Fruit fly (Drosophila melanogaster) whole organism, larva: ENCODE measurements around the gene nebu.

Source experiments
- noc ChIP-seq: fragments of 200-800 bp; sonication (Bioruptor generic); optimal IDR thresholded peaks from 3 replicates; lab custom pipeline; 2019; ENCODE audit warnings: missing biosample characterization, mild to moderate bottlenecking, missing genetic modification characterization, moderate library complexity

nebu gene

DNA sequence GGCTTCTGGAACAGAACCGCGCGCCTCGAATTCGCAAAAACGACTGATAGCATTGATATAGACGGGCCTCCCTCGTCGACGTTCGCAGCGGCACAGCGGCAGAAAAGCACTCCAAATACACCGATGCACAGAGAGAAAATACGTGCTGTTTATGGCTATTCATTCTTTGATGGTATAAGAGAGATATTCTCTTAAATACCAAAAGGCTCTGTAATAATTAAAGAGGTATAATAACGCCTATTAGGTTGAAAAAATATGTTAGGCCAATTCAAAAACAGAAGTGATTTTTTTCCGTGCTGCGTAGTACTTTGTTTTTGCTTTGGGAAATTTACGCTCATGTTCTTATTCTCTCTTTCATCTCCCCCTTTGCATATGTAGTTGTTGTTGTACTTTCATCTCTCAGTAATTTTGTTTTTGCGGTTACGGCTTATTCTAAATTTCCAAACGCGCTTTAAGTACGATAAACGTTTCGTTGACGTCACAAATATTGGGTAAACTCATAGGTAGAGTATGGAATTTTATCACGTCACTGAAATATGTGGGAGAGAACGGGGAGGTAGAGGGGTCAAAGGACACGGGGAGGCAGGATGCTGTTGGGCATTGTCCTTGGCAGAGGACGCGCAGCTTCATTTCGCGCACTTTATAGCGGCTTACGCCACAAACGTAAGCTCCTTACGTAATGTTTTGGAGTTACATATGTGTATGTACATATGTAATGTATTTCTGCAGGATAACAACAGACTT lies at the start of gene nebu:
nebu (minus strand) TSS at position 51 of the 744 bp plus-strand sequence.
- TF ChIP-seq noc (tag; lab: Kevin White, UChicago), result peak; percentile 98

DNA sequence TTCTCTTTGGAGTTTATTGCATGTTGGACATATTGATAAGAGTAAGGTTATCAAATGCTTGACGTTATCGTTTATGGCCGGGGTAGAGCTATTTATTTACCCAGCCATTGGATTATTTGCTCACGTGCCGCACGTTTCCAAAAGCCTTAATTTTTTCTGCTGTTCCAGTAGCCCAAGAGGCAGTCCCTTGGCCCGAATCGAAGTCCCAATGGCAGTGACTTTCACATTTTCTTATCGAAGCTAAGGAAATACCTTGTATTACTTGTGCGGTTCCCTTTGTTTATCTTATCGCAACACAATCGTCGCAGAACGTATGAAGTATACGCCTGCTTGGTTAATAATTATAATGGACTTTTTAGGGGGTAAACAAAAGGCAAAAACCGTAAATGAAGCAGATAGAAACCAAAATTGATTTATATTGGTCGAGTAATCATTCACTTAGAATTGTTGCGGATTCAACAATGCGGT lies 46.5 kb upstream of the nebu start, which contains the start of gene CG43894:
CG43894 (plus strand) TSS at position 418 of the 468 bp plus-strand sequence.
- TF ChIP-seq noc (tag; lab: Kevin White, UChicago), result peak; percentile 73

DNA sequence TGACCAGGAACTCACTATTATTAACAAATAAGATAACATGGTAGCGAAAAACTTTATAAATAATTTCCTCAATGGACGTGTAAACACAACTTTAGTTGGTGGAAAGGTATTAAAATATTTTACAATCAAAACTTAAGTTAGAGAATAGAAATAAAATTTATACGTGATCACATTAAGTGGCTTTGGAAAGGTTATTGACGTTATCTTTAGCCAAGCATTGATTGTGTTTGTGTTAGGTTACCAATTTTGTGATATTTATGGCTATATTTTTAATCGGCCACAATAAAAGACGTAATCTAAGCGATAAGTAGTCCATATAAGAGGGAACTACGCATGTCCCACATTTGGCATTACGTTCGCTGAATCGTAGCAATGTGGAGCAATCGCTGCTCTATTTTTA lies 41.8 kb upstream of the nebu start, which contains the start of gene CG14120:
CG14120 (plus strand) TSS at position 360 of the 400 bp plus-strand sequence.
- TF ChIP-seq noc (tag; lab: Kevin White, UChicago), result peak; percentile 92

DNA sequence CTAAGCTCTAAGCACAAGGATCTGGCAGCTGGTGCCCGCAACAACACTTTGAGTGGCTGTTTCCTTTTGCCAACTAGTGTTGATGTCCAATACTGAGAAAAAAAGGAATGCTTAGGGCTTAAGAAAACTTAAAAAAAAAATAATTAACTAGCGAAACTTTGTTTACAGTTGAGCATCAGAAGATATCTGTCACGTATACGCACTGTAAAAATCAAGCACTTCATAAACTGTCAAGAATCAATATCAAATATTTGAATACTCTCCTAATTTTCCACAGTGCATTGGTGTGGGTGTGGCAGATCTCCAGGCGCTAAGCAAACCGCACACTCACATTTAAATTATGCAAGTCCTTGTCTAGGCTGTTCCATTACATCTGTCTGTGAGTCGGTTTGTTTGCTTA lies 31.3 kb upstream of the nebu start:
- no peak for TF ChIP-seq noc (tag; lab: Kevin White, UChicago)

DNA sequence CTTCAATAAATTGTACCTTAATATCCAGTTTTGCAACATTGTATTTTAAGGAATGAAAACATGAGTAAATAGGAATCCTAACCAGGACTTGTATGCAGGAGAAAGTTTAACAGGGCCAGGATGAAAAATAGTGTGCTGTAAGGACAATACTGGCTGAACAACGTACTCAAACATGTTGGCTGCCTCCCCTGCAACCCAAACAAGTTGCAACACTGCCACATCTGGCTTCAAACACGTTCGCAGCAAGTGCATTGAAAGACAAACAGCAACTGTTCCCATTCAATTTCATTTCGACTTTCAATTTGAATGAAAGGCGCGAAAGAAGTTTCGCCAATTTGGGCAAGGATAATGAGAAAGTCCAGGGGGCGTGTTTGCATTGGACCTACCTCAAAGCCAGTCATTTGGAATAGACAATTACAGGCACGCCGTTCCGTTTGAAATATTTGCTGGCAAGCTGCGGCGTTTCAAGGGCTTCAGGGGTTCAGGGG lies 25.1 kb upstream of the nebu start:
- no peak for TF ChIP-seq noc (tag; lab: Kevin White, UChicago)

DNA sequence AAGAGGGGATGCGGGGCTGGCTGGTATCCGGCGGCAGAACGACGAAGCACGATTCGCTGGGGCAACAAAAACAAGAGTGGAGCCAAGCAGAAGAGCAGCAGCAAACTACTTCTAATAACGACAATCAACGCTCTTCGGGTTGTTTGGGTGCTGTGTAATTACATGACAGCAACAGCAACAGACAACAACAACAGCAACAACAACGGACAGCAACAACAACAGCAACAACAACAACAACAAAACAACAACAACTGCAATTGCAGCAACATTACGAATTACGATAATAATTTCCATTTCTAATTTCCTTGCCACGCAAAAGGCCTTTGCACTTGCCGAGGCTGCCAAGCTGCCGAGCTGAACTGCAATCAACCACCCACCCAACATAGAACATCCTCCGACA lies 21.6 kb upstream of the nebu start:
- no peak for TF ChIP-seq noc (tag; lab: Kevin White, UChicago)

DNA sequence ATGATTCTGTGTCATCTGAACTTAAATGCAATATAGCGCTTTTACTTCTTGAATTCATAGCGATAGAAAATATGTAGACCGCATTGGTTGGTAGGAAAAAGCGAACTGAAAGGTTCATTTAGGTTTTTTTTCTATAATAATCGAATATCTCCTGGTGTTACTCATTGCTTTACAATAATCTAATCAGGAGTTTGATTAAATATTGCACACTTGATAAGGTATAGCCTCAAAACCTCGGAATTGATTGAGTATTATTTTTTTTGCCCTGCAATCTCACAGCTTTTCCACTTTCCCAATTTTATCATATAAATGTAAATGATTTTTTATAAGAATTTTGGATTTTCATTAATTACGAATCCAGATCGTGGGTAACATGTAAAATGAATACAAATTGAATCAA lies 19.9 kb upstream of the nebu start, which contains the start of gene CG10943:
CG10943 (minus strand) TSS at position 101 of the 400 bp plus-strand sequence.
- no peak for TF ChIP-seq noc (tag; lab: Kevin White, UChicago)

DNA sequence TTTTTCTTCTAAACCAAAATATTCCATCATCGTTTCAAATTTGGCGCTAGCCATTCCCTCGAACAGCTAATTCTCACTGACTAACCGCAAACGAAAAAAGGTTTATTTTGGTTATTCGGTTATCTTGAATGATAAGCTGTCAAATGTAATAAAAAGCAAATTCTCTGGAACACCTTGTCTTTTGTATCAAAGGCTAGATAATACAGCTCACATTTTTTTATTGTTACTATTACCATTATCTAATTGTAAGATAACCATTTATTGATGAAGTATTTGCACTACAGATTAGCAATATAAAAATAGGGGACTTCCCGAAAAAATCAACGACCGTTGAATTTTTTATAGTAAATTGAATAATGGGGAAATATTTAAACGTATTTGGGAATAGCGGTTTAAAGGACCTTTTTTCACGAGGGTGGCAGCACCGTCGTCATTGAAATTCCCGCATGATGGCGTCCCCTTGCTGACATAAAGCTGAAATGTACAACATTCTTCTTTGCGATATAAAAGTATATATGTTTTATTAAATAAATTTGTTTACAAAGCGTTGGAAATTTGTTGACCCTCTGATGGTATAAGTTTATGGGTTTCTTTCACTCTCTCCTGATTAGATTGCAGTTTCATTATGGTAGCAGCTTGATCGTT lies 18.5 kb upstream of the nebu start, which contains the start of gene CG32107:
CG32107 (minus strand) TSS at position 51 of the 645 bp plus-strand sequence.
- no peak for TF ChIP-seq noc (tag; lab: Kevin White, UChicago)

DNA sequence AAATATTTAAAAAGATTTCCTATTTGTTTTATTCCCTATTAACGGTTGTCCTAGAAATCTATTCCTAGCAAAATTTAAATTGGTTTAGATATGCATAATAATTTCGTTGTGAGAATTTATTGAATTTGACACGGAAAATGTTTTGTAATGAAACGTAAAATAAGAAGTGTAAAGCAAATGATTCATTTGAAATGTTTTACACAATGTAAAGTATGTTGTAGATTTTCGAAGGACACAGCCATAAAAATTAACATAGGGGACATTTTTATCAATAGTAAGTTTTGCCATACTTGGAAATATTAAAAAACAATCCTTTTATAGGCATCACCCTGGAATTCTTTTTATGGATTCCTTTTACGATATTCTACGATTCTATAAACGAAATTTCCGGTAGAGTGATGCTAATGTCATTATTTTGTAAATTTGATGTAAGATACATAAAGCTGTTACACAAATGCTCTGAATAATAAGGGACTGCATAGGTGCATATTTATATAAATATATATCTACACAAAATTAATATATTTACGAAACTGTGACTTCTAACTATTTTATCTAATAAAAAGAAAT lies 14.7 kb upstream of the nebu start:
- TF ChIP-seq noc (tag; lab: Kevin White, UChicago), result no peak

DNA sequence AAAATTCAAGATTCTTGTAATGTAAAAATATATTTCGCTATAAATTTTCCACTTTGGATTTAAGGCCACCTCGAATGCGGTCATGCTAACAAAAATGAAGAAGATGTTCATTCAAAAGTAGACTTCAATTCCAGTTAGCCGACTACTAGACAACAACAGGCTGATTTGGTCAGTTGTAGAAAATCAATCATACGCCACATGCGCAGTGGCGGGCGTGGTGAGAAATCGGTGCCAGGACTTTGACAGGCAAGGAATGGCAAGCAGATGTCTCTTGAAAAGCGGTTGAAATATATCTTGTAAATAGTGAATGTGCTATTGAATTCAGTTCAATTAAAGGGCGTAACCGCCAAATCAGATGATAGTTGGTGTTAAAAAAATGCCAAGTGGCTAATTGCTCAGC lies 10.5 kb upstream of the nebu start, which contains the start of gene Ent3:
Ent3 (plus strand) TSS at position 224 of the 400 bp plus-strand sequence.
- no peak for TF ChIP-seq noc (tag; lab: Kevin White, UChicago)

DNA sequence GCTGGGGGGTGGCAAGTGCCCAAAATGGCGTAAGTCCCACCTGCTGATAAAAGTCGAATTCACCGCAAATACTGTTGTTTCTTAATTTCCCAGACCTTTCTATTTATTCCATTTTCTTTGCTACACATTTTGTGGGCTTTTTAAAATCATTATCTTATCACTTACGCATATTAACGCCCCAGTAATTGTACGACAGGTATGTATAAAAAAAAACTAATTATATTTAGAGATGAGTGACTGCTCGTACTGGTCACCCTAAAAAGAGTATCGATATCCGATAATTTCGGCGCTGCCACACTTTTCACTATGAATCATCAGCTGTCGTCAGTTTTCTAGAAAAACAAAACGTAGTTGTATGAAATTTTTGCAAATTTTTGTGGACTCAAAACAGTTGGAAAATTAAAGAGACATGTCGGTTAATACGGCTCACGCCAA lies 7.0 kb upstream of the nebu start, which contains the start of the genes CG10948 and Wbp2:
CG10948 (minus strand) TSS at position 251 of the 435 bp plus-strand sequence.
Wbp2 (plus strand) TSS at position 299 of the 435 bp plus-strand sequence.
- no peak for TF ChIP-seq noc (tag; lab: Kevin White, UChicago)

DNA sequence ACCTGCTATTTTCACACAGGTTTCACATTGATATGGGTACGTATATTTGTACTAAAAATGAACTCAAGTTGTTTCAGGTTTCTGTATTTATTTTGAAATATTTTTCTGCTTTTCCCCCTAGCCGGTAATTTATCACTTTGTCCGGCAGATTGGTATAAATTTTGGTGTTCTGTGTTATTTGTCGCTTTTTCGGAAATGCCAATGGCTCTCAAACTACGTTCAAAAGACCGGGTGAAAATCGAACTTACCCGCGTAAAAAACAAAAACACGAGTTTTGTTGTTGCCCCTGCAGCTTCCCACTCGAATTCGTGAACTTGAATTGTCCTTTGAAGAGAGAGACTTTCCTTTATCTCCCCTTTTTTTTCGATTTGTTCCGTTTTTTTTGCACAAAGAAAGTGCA lies 374 bp downstream of the nebu start:
- no peak for TF ChIP-seq noc (tag; lab: Kevin White, UChicago)

DNA sequence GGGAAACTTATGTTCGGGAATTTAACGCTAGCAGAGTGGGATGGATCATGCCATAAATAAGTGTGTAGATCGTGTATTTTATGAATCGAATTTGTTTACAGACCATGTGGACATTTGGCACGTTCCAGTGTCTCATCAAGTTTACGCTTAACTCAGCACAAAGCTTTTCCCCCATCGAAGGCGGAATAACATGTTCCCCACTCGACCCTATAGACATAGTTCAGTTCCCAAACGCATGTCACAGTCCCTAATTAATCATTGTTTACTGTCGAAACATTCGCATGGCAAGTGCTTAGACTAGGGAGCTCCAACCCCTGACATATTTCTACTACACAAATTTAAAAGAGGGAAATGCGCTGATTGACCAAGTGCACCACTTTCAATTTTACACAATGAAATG lies 1.4 kb downstream of the nebu start:
- TF ChIP-seq noc (tag; lab: Kevin White, UChicago), result no peak

DNA sequence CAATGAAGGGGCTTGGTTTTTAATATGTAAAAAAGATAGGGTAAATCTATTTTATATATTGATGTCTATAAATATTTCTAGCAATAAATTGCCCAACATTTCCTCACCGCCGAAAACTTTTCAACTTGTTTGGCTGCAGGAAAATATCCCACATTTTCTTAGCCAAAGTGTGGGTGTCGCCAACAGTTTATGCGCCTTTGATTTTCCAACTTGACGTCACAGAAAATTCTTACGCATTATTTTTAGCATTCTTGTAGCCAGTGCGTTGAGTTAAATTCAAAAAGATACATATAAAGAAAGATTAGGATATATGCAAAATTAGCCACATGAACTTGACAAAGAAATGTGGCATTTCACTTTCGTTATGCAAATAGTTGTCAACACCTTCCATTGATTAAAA lies 3.0 kb downstream of the nebu start:
- no peak for TF ChIP-seq noc (tag; lab: Kevin White, UChicago)

DNA sequence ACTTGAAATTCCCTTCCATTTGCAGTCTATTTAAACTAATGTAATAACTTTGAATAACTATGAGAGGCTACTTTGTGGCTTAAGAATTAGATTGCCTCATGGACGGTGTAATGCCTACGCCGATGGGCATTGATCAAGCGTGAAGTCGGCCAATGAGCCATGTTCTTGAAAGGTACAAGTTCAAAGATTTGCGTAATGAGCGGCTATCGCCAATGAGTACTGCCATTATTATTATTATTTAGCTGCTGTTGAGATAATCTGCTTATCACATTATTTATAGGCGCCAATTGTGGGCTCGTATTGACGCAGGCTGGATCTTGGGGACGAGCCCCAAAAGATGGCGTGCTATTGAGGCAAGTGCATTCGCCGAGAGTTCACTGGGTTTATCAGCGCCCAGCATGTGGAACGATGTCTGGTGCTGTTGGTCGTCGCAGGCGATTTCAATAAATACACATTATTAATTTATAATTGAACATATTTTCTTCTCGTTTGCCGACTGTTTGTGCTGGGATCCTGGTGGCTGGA lies 5.6 kb downstream of the nebu start:
- peak; percentile 50 for TF ChIP-seq noc (tag; lab: Kevin White, UChicago)
